Worm (Caenorhabditis elegans) whole organism, L3 larva: ENCODE measurements around the gene F17A2.16.

Experiments used
- ama-1 ChIP-seq: fragments of 150-350 bp; optimal IDR thresholded peaks from 2 replicates; lab custom pipeline; 2018
- hmg-11 ChIP-seq: sonication (generic microtip); optimal IDR thresholded peaks from 2 replicates; lab custom pipeline; 2016; ENCODE audit warnings: missing genetic modification characterization, missing compliant biosample characterization

DNA sequence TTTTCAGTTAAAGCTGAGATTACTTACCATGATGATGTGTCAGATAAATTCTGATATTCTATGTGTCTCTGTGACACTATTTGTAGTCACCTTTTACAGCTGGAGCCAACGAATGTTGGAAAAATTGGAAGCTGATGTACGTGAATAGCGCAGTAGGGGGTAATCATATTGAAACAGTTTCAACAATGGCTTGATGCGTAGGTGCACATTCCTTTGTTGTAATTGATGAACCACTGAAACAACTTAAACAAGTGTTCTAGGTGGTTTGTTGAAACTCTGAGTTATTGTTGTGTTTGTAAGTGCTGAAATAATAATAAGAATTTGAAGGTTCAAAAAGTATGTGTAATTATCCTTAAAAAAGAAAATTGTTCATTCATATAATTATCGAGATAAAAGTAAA is 48.3 kb downstream of the F17A2.16 start, which contains the start of gene nspc-12:
- TF ChIP-seq ama-1 (lab: Kevin White, UChicago) (no peak), hmg-11 (no peak)
